Fruit fly (Drosophila melanogaster): Measurements from ENCODE around the gene Pak3.

The Pak3 gene

dm6 chr3R:16448378-16449134 lies 5.1 kb downstream of the Pak3 start (continued):
- TF ChIP-seq ash1 (GFP tag; optimal IDR thresholded peaks at IDR 0.05) (no peak), H15 (GFP tag; IDR thresholded peaks at IDR 0.05) (peak; percentile 88), CG2199 (GFP tag; IDR thresholded peaks at IDR 0.05) (peak; percentile 94), CG31365 (tag; optimal IDR thresholded peaks at IDR 0.05) (peak; percentile 54), zfh2 (GFP tag; optimal IDR thresholded peaks at IDR 0.05) (peak; percentile 65), CG8290 (GFP tag; optimal IDR thresholded peaks at IDR 0.05) (no peak), CG8290 (tag; optimal IDR thresholded peaks at IDR 0.05) (peak in 1 of 2 experiments; percentile 97), CG15601 (tag; optimal IDR thresholded peaks at IDR 0.05) (peak; percentile 66), CG7839 (tag; optimal IDR thresholded peaks at IDR 0.05) (peak; percentile 52), Chrac-16 (GFP tag; optimal IDR thresholded peaks at IDR 0.05) (peak; percentile 47), CG12104 (GFP tag; optimal IDR thresholded peaks at IDR 0.05) (no peak), CG17568 (GFP tag; optimal IDR thresholded peaks at IDR 0.05) (peak; percentile 49), Meics (GFP tag; optimal IDR thresholded peaks at IDR 0.05) (peak; percentile 33), lmd (GFP tag; IDR thresholded peaks at IDR 0.05) (peak; percentile 82), CG6175 (GFP tag; IDR thresholded peaks at IDR 0.05) (0 out of 3 replicates have a peak, but pooled peaks have one; percentile 16), CG4404 (GFP tag; IDR thresholded peaks at IDR 0.05) (peak; percentile 38), otp (GFP tag; IDR thresholded peaks at IDR 0.05) (peak; percentile 93), CG4282 (GFP tag; optimal IDR thresholded peaks at IDR 0.05) (peak; percentile 45), NC2α (GFP tag; optimal IDR thresholded peaks at IDR 0.05) (no peak), CG33557 (GFP tag; optimal IDR thresholded peaks at IDR 0.05) (no peak), kay (GFP tag; optimal IDR thresholded peaks at IDR 0.05) (no peak), ems (GFP tag; optimal IDR thresholded peaks at IDR 0.05) (no peak), fd102C (GFP tag; optimal IDR thresholded peaks at IDR 0.05) (no peak), CG18262 (tag; optimal IDR thresholded peaks at IDR 0.05) (peak; percentile 82), Antp (GFP tag; optimal IDR thresholded peaks at IDR 0.05) (peak; percentile 68), nmo (GFP tag; optimal IDR thresholded peaks at IDR 0.05) (peak; percentile 65), CG9932 (GFP tag; IDR thresholded peaks at IDR 0.05) (peak; percentile 29; the same call in 1 of the 2 replicates), crc (GFP tag; optimal IDR thresholded peaks at IDR 0.05) (peak; percentile 50), gem (tag; optimal IDR thresholded peaks at IDR 0.05) (peak; percentile 85), CG5180 (GFP tag; optimal IDR thresholded peaks at IDR 0.05) (no peak), CG10431 (GFP tag; optimal IDR thresholded peaks at IDR 0.05) (no peak), CG6689 (GFP tag; IDR thresholded peaks at IDR 0.05) (peak; percentile 72), CG2202 (tag; optimal IDR thresholded peaks at IDR 0.05) (peak; percentile 68), chinmo (GFP tag; IDR thresholded peaks at IDR 0.05; ENCODE audit: partially characterized antibody) (0 out of 4 replicates have a peak, but pooled peaks have one; percentile 41), tna (GFP tag; IDR thresholded peaks at IDR 0.05; ENCODE audit: partially characterized antibody) (no peak), hbn (GFP tag; IDR thresholded peaks at IDR 0.05; ENCODE audit: partially characterized antibody) (no peak), dan (GFP tag; IDR thresholded peaks at IDR 0.05) (peak; percentile 52; the same call in 1 of the 2 replicates), CG2712 (tag; optimal IDR thresholded peaks at IDR 0.05) (peak; percentile 75), CG17361 (GFP tag; IDR thresholded peaks at IDR 0.05) (0 out of 3 replicates have a peak, but pooled peaks have one; percentile 86), CG30431 (GFP tag; optimal IDR thresholded peaks at IDR 0.05) (peak; percentile 72), HLH54F (GFP tag; optimal IDR thresholded peaks at IDR 0.05) (peak; percentile 23), z (GFP tag; IDR thresholded peaks at IDR 0.05) (peak; percentile 64; the same call in 2 of the 3 replicates), CG1832 (GFP tag; optimal IDR thresholded peaks at IDR 0.05) (no peak), salm (tag; optimal IDR thresholded peaks at IDR 0.05) (peak; percentile 66), CG15011 (GFP tag; optimal IDR thresholded peaks at IDR 0.05) (no peak), Gug (GFP tag; IDR thresholded peaks at IDR 0.05) (peak; percentile 77), CG11398 (GFP tag; optimal IDR thresholded peaks at IDR 0.05) (no peak), cad (GFP tag; optimal IDR thresholded peaks at IDR 0.05) (no peak), CG2116 (GFP tag; optimal IDR thresholded peaks at IDR 0.05) (no peak), fd64A (GFP tag; optimal IDR thresholded peaks at IDR 0.05) (peak; percentile 47)
